Fruit fly (Drosophila melanogaster) whole organism, embryonic: ENCODE measurements around the gene Sdhaf3.

Source experiments
- ATbp ChIP-seq: fragments of 200-800 bp; sonication (Bioruptor generic); optimal IDR thresholded peaks from 2 replicates; lab custom pipeline; 2017; ENCODE audit warnings: missing biosample characterization, mild to moderate bottlenecking, missing genetic modification characterization, missing genetic modification reagents
- Abd-B ChIP-seq: fragments of 200-800 bp; sonication (Bioruptor generic); optimal IDR thresholded peaks from 2 replicates; lab custom pipeline; 2018; ENCODE audit warnings: missing biosample characterization, mild to moderate bottlenecking, missing genetic modification characterization, moderate library complexity
- Asciz ChIP-seq: fragments of 200-800 bp; sonication (Bioruptor generic); optimal IDR thresholded peaks from 2 replicates; lab custom pipeline; 2017; ENCODE audit warnings: missing biosample characterization, mild to moderate bottlenecking, missing genetic modification characterization, missing genetic modification reagents
- Awh ChIP-seq: fragments of 200-800 bp; sonication (Bioruptor generic); IDR thresholded peaks from 2 replicates; pipeline ENCODE4, ENCODE4 v1.3.6; 2022; ENCODE audit warnings: missing biosample characterization, missing genetic modification characterization
- B-H1 ChIP-seq: fragments of 200-800 bp; sonication (Bioruptor generic); IDR thresholded peaks from 3 replicates; pipeline ENCODE4 v1.3.6; 2022; ENCODE audit warnings: missing biosample characterization, missing genetic modification characterization
- CG12769 ChIP-seq: fragments of 200-800 bp; sonication (Bioruptor generic); optimal IDR thresholded peaks from 2 replicates; lab custom pipeline; 2019; ENCODE audit warnings: missing biosample characterization, mild to moderate bottlenecking, missing genetic modification characterization, moderate library complexity
- CG13287 ChIP-seq: fragments of 200-800 bp; sonication (Bioruptor generic); IDR thresholded peaks from 2 replicates; pipeline ENCODE4 v1.3.6; 2022; ENCODE audit warnings: missing biosample characterization, missing genetic modification characterization; ENCODE audit not compliant: partially characterized antibody
- CG13624 ChIP-seq: fragments of 200-800 bp; sonication (Bioruptor generic); optimal IDR thresholded peaks from 2 replicates; lab custom pipeline; 2016; ENCODE audit warnings: missing biosample characterization, missing genetic modification characterization
- CG13775 ChIP-seq: fragments of 200-800 bp; sonication (Bioruptor generic); optimal IDR thresholded peaks from 3 replicates; lab custom pipeline; 2017; ENCODE audit warnings: missing biosample characterization, mild to moderate bottlenecking, missing genetic modification characterization
- CG14441 ChIP-seq: fragments of 200-800 bp; sonication (Bioruptor generic); IDR thresholded peaks from 2 replicates; pipeline ENCODE4 v1.3.6; 2022; ENCODE audit warnings: missing biosample characterization, missing genetic modification characterization
- CG14860 ChIP-seq: fragments of 200-800 bp; sonication (Bioruptor generic); IDR thresholded peaks from 3 replicates; pipeline ENCODE4 v1.3.6; 2022; ENCODE audit warnings: missing biosample characterization, missing genetic modification characterization; ENCODE audit not compliant: partially characterized antibody
- CG17385 ChIP-seq: fragments of 200-800 bp; sonication (Bioruptor generic); optimal IDR thresholded peaks from 3 replicates; lab custom pipeline; 2018; ENCODE audit warnings: missing biosample characterization, mild to moderate bottlenecking, missing genetic modification characterization
- CG18599 ChIP-seq: fragments of 200-800 bp; sonication (Bioruptor generic); optimal IDR thresholded peaks from 3 replicates; lab custom pipeline; 2017; ENCODE audit warnings: missing biosample characterization, missing genetic modification characterization, mild to moderate bottlenecking, moderate library complexity, missing genetic modification reagents
- CG3847 ChIP-seq: fragments of 200-800 bp; sonication (Bioruptor generic); IDR thresholded peaks from 2 replicates; pipeline ENCODE4 v1.3.6; 2022; ENCODE audit warnings: missing biosample characterization, missing genetic modification characterization
- CG4328 ChIP-seq: fragments of 200-800 bp; sonication (Bioruptor generic); optimal IDR thresholded peaks from 3 replicates; lab custom pipeline; 2017; ENCODE audit warnings: missing biosample characterization, missing genetic modification reagents, missing genetic modification characterization
- CG6765 ChIP-seq: fragments of 200-800 bp; sonication (Bioruptor generic); optimal IDR thresholded peaks from 3 replicates; lab custom pipeline; 2017; ENCODE audit warnings: missing biosample characterization, mild to moderate bottlenecking, missing genetic modification characterization
- CG8281 ChIP-seq: fragments of 200-800 bp; sonication (Bioruptor generic); optimal IDR thresholded peaks from 2 replicates; lab custom pipeline; 2018; ENCODE audit warnings: missing biosample characterization, mild to moderate bottlenecking, missing genetic modification characterization, moderate library complexity
- CG8924 ChIP-seq: fragments of 200-800 bp; optimal IDR thresholded peaks from 3 replicates; lab custom pipeline; 2019; ENCODE audit warnings: missing biosample characterization, mild to moderate bottlenecking, missing genetic modification characterization, moderate library complexity
- CG8944 ChIP-seq: fragments of 200-800 bp; sonication (Bioruptor generic); optimal IDR thresholded peaks from 3 replicates; lab custom pipeline; 2016; ENCODE audit warnings: missing biosample characterization, missing genetic modification characterization
- CG9876 ChIP-seq: fragments of 200-800 bp; sonication (Bioruptor generic); optimal IDR thresholded peaks from 2 replicates; lab custom pipeline; 2016; ENCODE audit warnings: missing biosample characterization, missing genetic modification characterization
- Camta ChIP-seq: fragments of 200-800 bp; sonication (Bioruptor generic); optimal IDR thresholded peaks from 2 replicates; lab custom pipeline; 2016; ENCODE audit warnings: missing biosample characterization, missing genetic modification characterization
- CkIIα-i1 ChIP-seq: fragments of 200-800 bp; sonication (Bioruptor generic); IDR thresholded peaks from 2 replicates; pipeline ENCODE4 v1.3.6; 2022; ENCODE audit warnings: missing biosample characterization, missing genetic modification characterization
- Drgx ChIP-seq: fragments of 200-800 bp; sonication (Bioruptor generic); IDR thresholded peaks from 2 replicates; pipeline ENCODE4 v1.3.6; 2022; ENCODE audit warnings: missing biosample characterization, missing genetic modification characterization
- E2f2 ChIP-seq: fragments of 200-800 bp; sonication (Bioruptor generic); IDR thresholded peaks from 2 replicates; pipeline ENCODE4 v1.3.6; 2022; ENCODE audit warnings: missing biosample characterization, missing genetic modification characterization
- H15 ChIP-seq: fragments of 200-800 bp; sonication (Bioruptor generic); IDR thresholded peaks from 3 replicates; pipeline ENCODE4 v1.3.6; 2022; ENCODE audit warnings: missing biosample characterization, missing genetic modification characterization
- Hr78 ChIP-seq, 2 experiments: fragments of 200-800 bp in 1 of 2; fragments of >200 bp in 1 of 2; sonication (Bioruptor generic) in 1 of 2; optimal IDR thresholded peaks; 2 replicates each; lab custom pipeline; 2017 to 2019; ENCODE audit warnings: missing biosample characterization in 2 of 2, missing genetic modification characterization in 2 of 2, mild to moderate bottlenecking in 1 of 2, moderate library complexity in 1 of 2
- Lim3 ChIP-seq: fragments of 200-800 bp; sonication (Bioruptor generic); IDR thresholded peaks from 2 replicates; pipeline ENCODE4 v1.3.6; 2022; ENCODE audit warnings: missing biosample characterization, missing genetic modification characterization
- NC2β ChIP-seq: fragments of 200-800 bp; sonication (Bioruptor generic); optimal IDR thresholded peaks from 2 replicates; lab custom pipeline; 2016; ENCODE audit warnings: missing biosample characterization, missing genetic modification characterization
- Oli ChIP-seq: fragments of 200-800 bp; sonication (Bioruptor generic); optimal IDR thresholded peaks from 2 replicates; lab custom pipeline; 2018; ENCODE audit warnings: missing biosample characterization, mild to moderate bottlenecking, missing genetic modification characterization, moderate library complexity
- Rfx ChIP-seq: fragments of 200-800 bp; sonication (Bioruptor generic); IDR thresholded peaks from 2 replicates; pipeline ENCODE4 v1.3.6; 2022; ENCODE audit warnings: missing biosample characterization, missing genetic modification characterization
- Sry-β ChIP-seq: fragments of 200-800 bp; sonication (Bioruptor generic); optimal IDR thresholded peaks from 2 replicates; lab custom pipeline; 2018; ENCODE audit warnings: missing biosample characterization, mild to moderate bottlenecking, missing genetic modification characterization, moderate library complexity
- Xrp1 ChIP-seq: fragments of 200-800 bp; sonication (Bioruptor generic); IDR thresholded peaks from 2 replicates; pipeline ENCODE4 v1.3.6; 2022; ENCODE audit warnings: missing biosample characterization, missing genetic modification characterization
- abd-A ChIP-seq: fragments of 200-800 bp; sonication (Bioruptor generic); optimal IDR thresholded peaks from 3 replicates; lab custom pipeline; 2019; ENCODE audit warnings: missing biosample characterization, mild to moderate bottlenecking, missing genetic modification characterization, moderate library complexity
- cad ChIP-seq: fragments of >200 bp; optimal IDR thresholded peaks from 2 replicates; lab custom pipeline; 2017; ENCODE audit warnings: missing biosample characterization, missing genetic modification characterization
- cas ChIP-seq: fragments of 200-800 bp; sonication (Bioruptor generic); IDR thresholded peaks from 2 replicates; pipeline ENCODE4 v1.3.6; 2022; ENCODE audit warnings: missing biosample characterization, missing genetic modification characterization
- caup ChIP-seq: fragments of 200-800 bp; sonication (Bioruptor generic); optimal IDR thresholded peaks from 3 replicates; lab custom pipeline; 2017; ENCODE audit warnings: missing biosample characterization, mild to moderate bottlenecking, missing genetic modification characterization, moderate library complexity; ENCODE audit not compliant: severe bottlenecking
- ci ChIP-seq: fragments of 200-800 bp; sonication (Bioruptor generic); IDR thresholded peaks from 3 replicates; pipeline ENCODE4 v1.3.6; 2022; ENCODE audit warnings: missing biosample characterization, missing genetic modification characterization
- crc ChIP-seq: fragments of 200-800 bp; sonication (Bioruptor generic); optimal IDR thresholded peaks from 2 replicates; lab custom pipeline; 2016; ENCODE audit warnings: missing biosample characterization, missing genetic modification characterization
- eve ChIP-seq, 2 experiments: fragments of >200 bp; optimal IDR thresholded peaks; 2 replicates each; lab custom pipeline; 2017; ENCODE audit warnings: missing biosample characterization in 2 of 2, missing genetic modification characterization in 2 of 2
- fd64A ChIP-seq: fragments of 200-800 bp; sonication (Bioruptor generic); optimal IDR thresholded peaks from 3 replicates; lab custom pipeline; 2018; ENCODE audit warnings: missing biosample characterization, mild to moderate bottlenecking, missing genetic modification characterization
- grau ChIP-seq: fragments of 200-800 bp; optimal IDR thresholded peaks from 3 replicates; lab custom pipeline; 2019; ENCODE audit warnings: missing biosample characterization, mild to moderate bottlenecking, missing genetic modification characterization, moderate library complexity
- ham ChIP-seq: fragments of 200-800 bp; sonication (Bioruptor generic); IDR thresholded peaks from 2 replicates; pipeline ENCODE4 v1.3.6; 2022; ENCODE audit warnings: missing biosample characterization, missing genetic modification characterization
- jing ChIP-seq: fragments of 200-800 bp; sonication (Bioruptor generic); optimal IDR thresholded peaks from 2 replicates; lab custom pipeline; 2018; ENCODE audit warnings: missing biosample characterization, mild to moderate bottlenecking, missing genetic modification characterization
- mirr ChIP-seq: fragments of 200-800 bp; sonication (Bioruptor generic); optimal IDR thresholded peaks from 3 replicates; lab custom pipeline; 2018; ENCODE audit warnings: missing biosample characterization, mild to moderate bottlenecking, missing genetic modification characterization
- nerfin-1 ChIP-seq: fragments of 200-800 bp; sonication (Bioruptor generic); optimal IDR thresholded peaks from 3 replicates; lab custom pipeline; 2019; ENCODE audit warnings: missing biosample characterization, mild to moderate bottlenecking, missing genetic modification characterization, moderate library complexity
- nom ChIP-seq: fragments of 200-800 bp; sonication (Bioruptor generic); optimal IDR thresholded peaks from 2 replicates; lab custom pipeline; 2017; ENCODE audit warnings: missing biosample characterization, missing genetic modification characterization, mild to moderate bottlenecking, moderate library complexity, missing genetic modification reagents
- ro ChIP-seq: fragments of 200-800 bp; sonication (Bioruptor generic); IDR thresholded peaks from 2 replicates; pipeline ENCODE4 v1.3.6; 2022; ENCODE audit warnings: missing biosample characterization, missing genetic modification characterization
- sr ChIP-seq: fragments of 200-800 bp; sonication (Bioruptor generic); IDR thresholded peaks from 3 replicates; pipeline ENCODE4 v1.3.6; 2022; ENCODE audit warnings: missing biosample characterization, missing genetic modification characterization
- usp ChIP-seq: fragments of >200 bp; optimal IDR thresholded peaks from 2 replicates; lab custom pipeline; 2017; ENCODE audit warnings: missing biosample characterization, missing genetic modification characterization
- z ChIP-seq: fragments of 200-800 bp; sonication (Bioruptor generic); IDR thresholded peaks from 3 replicates; pipeline ENCODE4 v1.3.6; 2022; ENCODE audit warnings: missing biosample characterization, missing genetic modification characterization
- zen2 ChIP-seq: fragments of 200-800 bp; sonication (Bioruptor generic); IDR thresholded peaks from 3 replicates; pipeline ENCODE4 v1.3.6; 2022; ENCODE audit warnings: missing biosample characterization, missing genetic modification characterization; ENCODE audit not compliant: partially characterized antibody

Gene Sdhaf3

DNA sequence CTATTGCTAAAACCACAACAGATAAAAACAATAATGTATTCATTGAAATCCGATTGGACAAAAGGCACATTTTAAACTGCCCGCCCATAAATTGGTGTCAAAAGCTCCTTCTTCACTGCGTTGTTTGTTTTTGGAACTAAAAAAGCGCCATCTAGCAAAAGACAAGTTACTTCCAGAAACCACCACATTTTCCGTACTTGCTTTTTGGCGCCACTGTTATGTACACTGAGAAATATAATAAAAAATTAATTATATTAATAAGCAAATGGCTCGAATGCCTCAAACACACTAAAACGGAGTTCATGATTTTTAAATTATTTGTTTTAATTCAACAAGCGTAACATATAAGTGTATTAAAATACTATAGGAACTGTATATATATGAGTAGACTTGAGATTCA is 15.1 kb upstream of the Sdhaf3 start (continued):
- TF ChIP-seq Lim3 (GFP tag; lab: Robert Waterston, UW) (peak; percentile 31; the same call in 1 of the 2 replicates), nerfin-1 (tag; lab: Kevin White, UChicago) (peak; percentile 63), nom (no peak), Rfx (GFP tag; lab: Robert Waterston, UW) (peak; percentile 96), ATbp (GFP tag; lab: Kevin White, UChicago) (peak; percentile 84), caup (GFP tag; lab: Kevin White, UChicago) (peak; percentile 83), ro (GFP tag; lab: Robert Waterston, UW) (peak; percentile 61), CG12769 (peak; percentile 49), CG14860 (no peak), jing (peak; percentile 66), CG8281 (tag; lab: Kevin White, UChicago) (peak; percentile 50), zen2 (GFP tag; lab: Robert Waterston, UW) (no peak), CG8944 (peak; percentile 78), CkIIα-i1 (GFP tag; lab: Robert Waterston, UW) (0 out of 2 replicates have a peak, but pooled peaks have one; percentile 14), eve (GFP tag; optimal IDR thresholded peaks at IDR 0.05; lab: Kevin White, UChicago) (no peak), mirr (GFP tag; lab: Kevin White, UChicago) (no peak), Hr78 (GFP tag; optimal IDR thresholded peaks at IDR 0.05; lab: Kevin White, UChicago) (no peak), CG13775 (peak; percentile 75), ci (GFP tag; lab: Robert Waterston, UW) (peak; percentile 93), CG17385 (GFP tag; lab: Kevin White, UChicago) (peak; percentile 74), fd64A (GFP tag; lab: Kevin White, UChicago) (no peak), CG13287 (GFP tag; lab: Robert Waterston, UW) (no peak), CG14441 (GFP tag; lab: Robert Waterston, UW) (peak; percentile 92), Awh (GFP tag; lab: Robert Waterston, UW) (peak; percentile 83), z (no peak), CG8924 (tag; lab: Kevin White, UChicago) (peak; percentile 79), Asciz (GFP tag; lab: Kevin White, UChicago) (peak; percentile 77), sr (GFP tag; lab: Robert Waterston, UW) (peak; percentile 80; the same call in 2 of the 3 replicates), E2f2 (peak; percentile 96), cad (GFP tag; lab: Kevin White, UChicago) (no peak), Oli (peak; percentile 82), Camta (GFP tag; lab: Kevin White, UChicago) (peak; percentile 65), CG3847 (GFP tag; lab: Robert Waterston, UW) (peak; percentile 74), CG9876 (GFP tag; lab: Kevin White, UChicago) (peak; percentile 65), NC2β (peak; percentile 69), H15 (GFP tag; lab: Robert Waterston, UW) (peak; percentile 88), grau (tag; lab: Kevin White, UChicago) (peak; percentile 84), Abd-B (GFP tag; lab: Kevin White, UChicago) (peak; percentile 46), Sry-β (GFP tag; lab: Kevin White, UChicago) (peak; percentile 20), ham (peak; percentile 62; the same call in 1 of the 2 replicates), CG13624 (GFP tag; lab: Kevin White, UChicago) (peak; percentile 70), CG4328 (GFP tag; lab: Kevin White, UChicago) (peak; percentile 46), cas (GFP tag; lab: Robert Waterston, UW) (peak; percentile 67), B-H1 (GFP tag; lab: Robert Waterston, UW) (peak; percentile 80), CG18599 (GFP tag; lab: Kevin White, UChicago) (peak; percentile 85), Xrp1 (peak; percentile 91), abd-A (tag; lab: Kevin White, UChicago) (no peak), usp (no peak), crc (GFP tag; lab: Kevin White, UChicago) (no peak), CG6765 (GFP tag; lab: Kevin White, UChicago) (peak; percentile 38), Drgx (GFP tag; lab: Robert Waterston, UW) (peak; percentile 81)
